Worm (Caenorhabditis elegans): ENCODE measurements around the gene Y97E10AR.4.

Gene Y97E10AR.4

DNA sequence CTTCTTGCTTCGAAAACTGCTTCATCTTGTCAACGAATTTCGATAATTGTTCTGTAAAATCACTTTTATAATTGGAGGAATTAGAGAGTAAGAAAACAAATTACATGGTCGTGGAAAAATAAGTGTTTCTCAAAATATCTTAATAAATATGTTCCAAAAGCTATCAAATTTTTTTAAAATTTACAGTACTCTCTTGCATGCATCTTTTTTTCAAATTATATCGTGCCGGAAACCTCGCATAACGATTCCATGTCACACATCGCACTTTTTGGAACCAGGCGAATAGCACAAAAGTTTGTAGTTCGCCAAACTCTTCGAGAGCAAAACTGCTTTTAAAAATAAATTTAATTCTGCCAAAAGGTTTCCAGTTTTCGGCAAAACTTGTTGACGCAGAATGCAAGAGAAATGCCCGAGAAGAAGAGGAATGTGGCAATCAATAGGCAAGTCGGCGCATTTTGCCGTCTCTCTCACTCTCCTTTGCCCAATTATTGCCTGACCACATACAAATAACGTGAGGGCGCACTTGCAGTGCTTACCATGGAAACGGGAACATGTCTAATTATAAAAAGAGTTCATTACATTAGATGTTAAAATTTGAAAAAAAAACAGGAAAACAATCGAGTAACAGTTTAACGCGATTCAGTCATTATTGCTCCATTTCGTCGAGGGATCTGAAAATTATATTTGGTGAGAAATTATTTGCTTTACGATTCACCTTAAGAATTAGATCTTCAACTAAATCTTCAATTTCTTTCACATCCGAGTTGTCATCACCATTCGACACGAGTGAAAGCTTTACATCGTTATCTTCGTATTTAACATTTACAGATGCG lies 2.4 kb downstream of the Y97E10AR.4 start, which contains the start of gene Y97E10AR.3:
Gene Y97E10AR.3, minus strand, starts transcription at position 51 of the 833 bp plus-strand sequence.
- peak; percentile 55 for TF ChIP-seq nfya-1 (tag; optimal IDR thresholded peaks at IDR 0.05; ENCODE audit: insufficient read depth)
- TF ChIP-seq jun-1 (tag; optimal IDR thresholded peaks at IDR 0.05) = no peak

DNA sequence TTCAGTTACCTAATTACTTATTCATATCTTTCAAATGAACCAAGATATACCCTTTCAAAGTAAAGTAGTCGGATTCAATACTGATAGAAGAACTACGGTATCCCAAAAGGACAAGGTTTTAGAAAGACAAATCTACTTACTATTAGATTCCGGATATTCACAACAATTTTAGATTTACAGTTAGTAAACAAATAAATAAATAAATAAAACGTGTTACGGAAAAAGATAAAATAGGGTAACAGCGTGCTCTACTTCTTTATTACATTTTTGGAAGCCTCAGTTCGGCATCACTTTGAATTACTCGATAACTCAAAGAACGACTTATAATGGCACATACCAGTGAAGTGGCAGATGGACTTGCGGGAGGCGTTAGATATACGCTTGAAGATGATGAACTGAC lies 5.0 kb downstream of the Y97E10AR.4 start, which contains the start of gene Y97E10AR.8:
Gene Y97E10AR.8, plus strand, starts transcription at position 301 of the 400 bp plus-strand sequence.
- TF ChIP-seq nhr-11 (tag; optimal IDR thresholded peaks at IDR 0.05) = no peak
- no peak for TF ChIP-seq hmg-11 (tag; optimal IDR thresholded peaks at IDR 0.05)

DNA sequence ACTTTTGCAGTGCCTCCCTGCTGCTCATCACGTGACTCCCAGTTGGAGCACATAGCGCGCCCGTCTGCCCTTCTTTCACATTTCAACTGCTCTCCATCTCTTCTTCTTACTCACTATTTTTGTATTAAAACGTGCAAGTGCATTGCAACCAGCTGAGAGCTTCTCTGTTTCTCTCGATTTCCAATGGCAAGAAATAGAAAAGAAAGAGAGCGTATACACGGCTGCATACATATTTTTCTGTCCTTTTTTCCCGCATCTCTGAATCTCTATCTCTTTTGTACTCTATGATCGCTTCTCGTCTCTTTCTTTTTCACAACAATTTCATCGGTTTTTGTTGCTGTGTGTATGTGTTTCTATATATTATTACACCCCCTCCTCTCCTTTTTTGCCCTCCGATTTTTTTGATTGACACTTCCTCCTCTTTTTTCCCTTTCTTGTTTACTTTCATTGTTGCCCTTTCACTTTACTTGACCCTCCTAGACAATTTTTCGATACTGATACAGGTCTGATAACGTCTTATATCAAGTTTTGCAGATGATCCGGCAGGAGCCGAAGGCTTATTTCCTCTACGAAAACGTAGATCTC lies 9.0 kb downstream of the Y97E10AR.4 start, which contains the start of gene Y97E10AR.1:
Gene Y97E10AR.1, plus strand, starts transcription at position 535 of the 585 bp plus-strand sequence.
- no peak for TF ChIP-seq nhr-237 (tag; optimal IDR thresholded peaks at IDR 0.05)
- peak; percentile 82 for TF ChIP-seq nfya-1 (tag; optimal IDR thresholded peaks at IDR 0.05; ENCODE audit: insufficient read depth)
- TF ChIP-seq nhr-23 (tag; optimal IDR thresholded peaks at IDR 0.05) = peak; percentile 48
- TF ChIP-seq pqm-1 (tag; optimal IDR thresholded peaks at IDR 0.05) = peak; percentile 88
- TF ChIP-seq daf-12 (tag; optimal IDR thresholded peaks at IDR 0.05) = no peak
- TF ChIP-seq hmg-11 (tag; optimal IDR thresholded peaks at IDR 0.05) = peak; percentile 73
- TF ChIP-seq skn-1 (tag; optimal IDR thresholded peaks at IDR 0.05) = no peak
- TF ChIP-seq nhr-43 (tag; optimal IDR thresholded peaks at IDR 0.05; ENCODE audit: poor library complexity, severe bottlenecking) = no peak
- TF ChIP-seq egl-27 (tag; optimal IDR thresholded peaks at IDR 0.05) = no peak
- TF ChIP-seq lin-15B (tag; optimal IDR thresholded peaks at IDR 0.05) = peak; percentile 62
- peak; percentile 78 for TF ChIP-seq pha-4 (tag; optimal IDR thresholded peaks at IDR 0.05)
- TF ChIP-seq unc-62 (GFP tag; optimal IDR thresholded peaks at IDR 0.05) = peak; percentile 50
- TF ChIP-seq fos-1 (tag; optimal IDR thresholded peaks at IDR 0.05) = no peak
- no peak for TF ChIP-seq nhr-76 (tag; optimal IDR thresholded peaks at IDR 0.05)
- no peak for TF ChIP-seq ztf-11 (tag; optimal IDR thresholded peaks at IDR 0.05)
- TF ChIP-seq fkh-2 (tag; optimal IDR thresholded peaks at IDR 0.05) = peak; percentile 86
- TF ChIP-seq jun-1 (tag; optimal IDR thresholded peaks at IDR 0.05) = peak; percentile 73
- TF ChIP-seq sea-2 (GFP tag; optimal IDR thresholded peaks at IDR 0.05) = peak; percentile 58
- peak; percentile 73 for TF ChIP-seq mdl-1 (tag; optimal IDR thresholded peaks at IDR 0.05)
- peak; percentile 57 for TF ChIP-seq nhr-11 (tag; optimal IDR thresholded peaks at IDR 0.05)
- TF ChIP-seq unc-39 (tag; optimal IDR thresholded peaks at IDR 0.05) = no peak
- peak; percentile 46 for TF ChIP-seq elt-1 (tag; optimal IDR thresholded peaks at IDR 0.05)
- peak; percentile 15 for TF ChIP-seq R02D3.7 (tag; optimal IDR thresholded peaks at IDR 0.05)
- TF ChIP-seq nhr-25 (tag; optimal IDR thresholded peaks at IDR 0.05) = peak; percentile 53
- peak; percentile 76 for TF ChIP-seq snpc-4 (tag; optimal IDR thresholded peaks at IDR 0.05)
- peak; percentile 14 for TF ChIP-seq lin-39 (tag; optimal IDR thresholded peaks at IDR 0.05)
- TF ChIP-seq elt-2 (tag; optimal IDR thresholded peaks at IDR 0.05) = peak; percentile 92
- TF ChIP-seq fkh-10 (GFP tag; optimal IDR thresholded peaks at IDR 0.05) = peak; percentile 49

DNA sequence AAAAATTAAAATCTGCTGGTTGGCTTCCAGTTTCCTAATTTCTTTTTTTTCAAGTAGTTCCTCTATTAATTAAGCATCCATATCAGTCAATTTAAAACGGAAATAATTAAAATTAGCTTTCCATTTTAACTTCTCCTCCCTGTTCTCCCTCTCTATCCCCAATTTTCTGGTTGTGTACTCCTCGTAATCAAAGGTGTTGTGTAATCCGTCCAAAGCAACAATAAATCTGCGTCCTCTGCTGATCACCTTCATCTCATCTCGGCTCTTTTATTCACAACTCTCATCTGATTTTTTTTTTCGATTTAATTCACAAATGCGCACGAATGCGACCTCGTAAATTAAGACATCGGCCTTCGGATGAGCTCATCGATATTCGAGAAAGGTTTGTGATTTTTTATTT lies 14.2 kb downstream of the Y97E10AR.4 start, which contains the start of gene Y97E10AR.2:
Gene Y97E10AR.2, plus strand, starts transcription at position 301 of the 400 bp plus-strand sequence.
- TF ChIP-seq elt-2 (tag; optimal IDR thresholded peaks at IDR 0.05) = no peak

DNA sequence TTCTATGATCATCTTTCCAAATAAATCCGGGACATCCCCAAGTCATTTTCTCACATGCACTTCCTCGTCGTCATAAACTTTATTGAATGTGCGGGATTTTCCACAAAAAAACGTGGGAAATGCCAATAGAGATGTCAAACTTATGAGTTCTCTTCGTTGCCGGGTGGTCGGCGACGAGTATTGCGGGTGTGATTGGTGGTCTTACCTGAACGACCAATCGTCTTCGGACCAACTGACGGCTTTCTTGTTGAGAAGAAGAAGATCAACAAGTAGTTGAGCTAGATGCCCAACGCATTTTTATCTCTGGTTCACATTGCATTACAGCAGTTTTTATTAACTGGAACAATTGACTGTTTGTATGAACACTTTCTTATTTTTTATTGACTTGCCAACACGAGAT lies 14.9 kb downstream of the Y97E10AR.4 start:
- TF ChIP-seq nfya-1 (tag; optimal IDR thresholded peaks at IDR 0.05; ENCODE audit: insufficient read depth) (peak; percentile 62), fkh-10 (GFP tag; optimal IDR thresholded peaks at IDR 0.05) (no peak)

DNA sequence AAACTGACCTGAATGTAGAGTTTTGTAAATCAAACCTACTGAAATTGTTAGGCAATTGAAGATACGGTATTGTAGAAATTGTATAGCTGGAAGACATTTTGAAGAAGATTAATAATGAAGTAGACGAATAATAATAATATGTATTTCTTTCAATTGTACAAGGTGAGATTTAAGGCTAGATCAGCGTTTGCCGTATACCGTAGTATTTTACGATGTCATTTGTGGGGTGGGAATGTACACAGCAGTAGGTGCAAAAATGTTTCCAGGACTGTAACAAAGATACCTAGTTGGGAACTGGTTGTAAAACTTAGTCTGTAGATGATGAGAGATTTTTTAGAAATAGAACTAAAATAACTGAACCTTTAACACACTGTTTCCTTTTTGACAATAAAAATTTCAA lies 15.5 kb downstream of the Y97E10AR.4 start, which contains the start of gene ceh-76:
Gene ceh-76, minus strand, starts transcription at position 101 of the 400 bp plus-strand sequence.
- no peak for TF ChIP-seq eor-1 (tag; optimal IDR thresholded peaks at IDR 0.05)
- no peak for TF ChIP-seq ztf-11 (tag; optimal IDR thresholded peaks at IDR 0.05)
- no peak for TF ChIP-seq unc-62 (GFP tag; optimal IDR thresholded peaks at IDR 0.05)
- no peak for TF ChIP-seq lin-39 (tag; optimal IDR thresholded peaks at IDR 0.05)
- no peak for TF ChIP-seq hmg-11 (tag; optimal IDR thresholded peaks at IDR 0.05)
- no peak for TF ChIP-seq tbx-2 (tag; optimal IDR thresholded peaks at IDR 0.05)

All from whole organism, L3 larva.